Worm (Caenorhabditis elegans) whole organism, dauer: ENCODE measurements around the gene B0198.2.

Source experiments
- unc-62 ChIP-seq: sonication (generic microtip); optimal IDR thresholded peaks from 2 replicates; lab custom pipeline; 2017; ENCODE audit warnings: missing biosample characterization, missing genetic modification reagents, missing genetic modification characterization

B0198.2 gene

ce11 chrX:12025070-12025789 is at the start of gene B0198.2:
Gene B0198.2, plus strand, starts transcription at chrX:12025739.
- TF ChIP-seq unc-62 (GFP tag; lab: Kevin White, UChicago), result no peak

- no peak for TF ChIP-seq unc-62 (GFP tag; lab: Kevin White, UChicago)
Measured at ce11 chrX:11982065-11982464, 43.5 kb upstream of the B0198.2 start, which contains the start of gene nhr-167. Gene nhr-167, minus strand, starts transcription at chrX:11982085.

ce11 chrX:11983576-11984061 is 41.9 kb upstream of the B0198.2 start, which contains the start of gene C49F5.3:
Gene C49F5.3, minus strand, starts transcription at chrX:11983626.
- no peak for TF ChIP-seq unc-62 (GFP tag; lab: Kevin White, UChicago)

- TF ChIP-seq unc-62 (GFP tag; lab: Kevin White, UChicago), result no peak
Measured at ce11 chrX:11985887-11986286, 39.7 kb upstream of the B0198.2 start, which contains the start of gene C49F5.5. Gene C49F5.5, plus strand, starts transcription at chrX:11986187.

ce11 chrX:11987900-11988364 is 37.6 kb upstream of the B0198.2 start, which contains the start of gene C49F5.6:
Gene C49F5.6, plus strand, starts transcription at chrX:11988314.
- TF ChIP-seq unc-62 (GFP tag; lab: Kevin White, UChicago), result no peak

- TF ChIP-seq unc-62 (GFP tag; lab: Kevin White, UChicago), result no peak
Measured at ce11 chrX:11992246-11992645, 33.3 kb upstream of the B0198.2 start.

ce11 chrX:11992778-11993177 is 32.8 kb upstream of the B0198.2 start:
- TF ChIP-seq unc-62 (GFP tag; lab: Kevin White, UChicago), result no peak

ce11 chrX:11993327-11993726 is 32.2 kb upstream of the B0198.2 start:
- TF ChIP-seq unc-62 (GFP tag; lab: Kevin White, UChicago), result no peak

- no peak for TF ChIP-seq unc-62 (GFP tag; lab: Kevin White, UChicago)
Measured at ce11 chrX:11994484-11994883, 31.1 kb upstream of the B0198.2 start, which contains the start of gene C49F5.7. Gene C49F5.7, plus strand, starts transcription at chrX:11994784.

- no peak for TF ChIP-seq unc-62 (GFP tag; lab: Kevin White, UChicago)
Measured at ce11 chrX:11996606-11997005, 28.9 kb upstream of the B0198.2 start.

- TF ChIP-seq unc-62 (GFP tag; lab: Kevin White, UChicago), result no peak
Measured at ce11 chrX:11999573-11999972, 26.0 kb upstream of the B0198.2 start.

ce11 chrX:12001600-12001999 is 23.9 kb upstream of the B0198.2 start:
- TF ChIP-seq unc-62 (GFP tag; lab: Kevin White, UChicago), result no peak

ce11 chrX:12003969-12004368 is 21.6 kb upstream of the B0198.2 start:
- TF ChIP-seq unc-62 (GFP tag; lab: Kevin White, UChicago), result no peak

- TF ChIP-seq unc-62 (GFP tag; lab: Kevin White, UChicago), result no peak
Measured at ce11 chrX:12004925-12005324, 20.6 kb upstream of the B0198.2 start.

- TF ChIP-seq unc-62 (GFP tag; lab: Kevin White, UChicago), result no peak
Measured at ce11 chrX:12005499-12005959, 20.0 kb upstream of the B0198.2 start, which contains the start of gene sma-5. Gene sma-5, minus strand, starts transcription at chrX:12005549.

ce11 chrX:12006470-12006869 is 19.1 kb upstream of the B0198.2 start:
- TF ChIP-seq unc-62 (GFP tag; lab: Kevin White, UChicago), result no peak
